Fruit fly (Drosophila melanogaster): ENCODE data around the gene Dcr-1.

The Dcr-1 gene

dm6 chr3R:22747423-22748090 is 6.7 kb upstream of the Dcr-1 start, which contains the start of gene CG17141 (continued):
- peak; percentile 43; the same call in 1 of the 3 replicates for TF ChIP-seq knrl (GFP tag; IDR thresholded peaks at IDR 0.05; ENCODE audit: partially characterized antibody)
- TF ChIP-seq CG13287 (GFP tag; IDR thresholded peaks at IDR 0.05; ENCODE audit: partially characterized antibody): peak; percentile 60
- no peak for TF ChIP-seq CG2678 (tag; optimal IDR thresholded peaks at IDR 0.05)
- TF ChIP-seq CG15696 (tag; optimal IDR thresholded peaks at IDR 0.05): no peak
- TF ChIP-seq pho (GFP tag; optimal IDR thresholded peaks at IDR 0.05): no peak
- no peak for TF ChIP-seq Six4 (GFP tag; optimal IDR thresholded peaks at IDR 0.05)
- no peak for TF ChIP-seq lov (optimal IDR thresholded peaks at IDR 0.05)
- no peak for TF ChIP-seq lov (GFP tag; IDR thresholded peaks at IDR 0.05)
- TF ChIP-seq Sox102F (GFP tag; optimal IDR thresholded peaks at IDR 0.05): no peak
- no peak for TF ChIP-seq CG4730 (GFP tag; IDR thresholded peaks at IDR 0.05)
- peak; percentile 42; the same call in 1 of the 3 replicates for TF ChIP-seq ci (GFP tag; IDR thresholded peaks at IDR 0.05)
- TF ChIP-seq CG11696 (GFP tag; IDR thresholded peaks at IDR 0.05): no peak
- TF ChIP-seq CG2712 (tag; optimal IDR thresholded peaks at IDR 0.05): no peak
- TF ChIP-seq Neu2 (GFP tag; optimal IDR thresholded peaks at IDR 0.05; ENCODE audit: borderline replicate concordance): no peak
- TF ChIP-seq Max (GFP tag; optimal IDR thresholded peaks at IDR 0.05): no peak
- TF ChIP-seq CG15073 (GFP tag; optimal IDR thresholded peaks at IDR 0.05): no peak
- TF ChIP-seq sima (GFP tag; optimal IDR thresholded peaks at IDR 0.05): no peak
- peak; percentile 72 for TF ChIP-seq CG15514 (GFP tag; optimal IDR thresholded peaks at IDR 0.05)
- peak; percentile 83 for TF ChIP-seq vvl (GFP tag; IDR thresholded peaks at IDR 0.05)
- no peak for TF ChIP-seq Hr39 (optimal IDR thresholded peaks at IDR 0.05)
- TF ChIP-seq wek (GFP tag; optimal IDR thresholded peaks at IDR 0.05): no peak
- no peak for TF ChIP-seq Awh (GFP tag; IDR thresholded peaks at IDR 0.05)
- no peak for TF ChIP-seq CG32767 (GFP tag; IDR thresholded peaks at IDR 0.05)
- TF ChIP-seq unc-4 (GFP tag; IDR thresholded peaks at IDR 0.05; ENCODE audit: partially characterized antibody): peak; percentile 47
- peak; percentile 57 for TF ChIP-seq CG1603 (tag; optimal IDR thresholded peaks at IDR 0.05)
- no peak for TF ChIP-seq insv (GFP tag; optimal IDR thresholded peaks at IDR 0.05)
- no peak for TF ChIP-seq CG7786 (GFP tag; optimal IDR thresholded peaks at IDR 0.05)
- no peak for TF ChIP-seq p53 (GFP tag; optimal IDR thresholded peaks at IDR 0.05)
- TF ChIP-seq ham (GFP tag; IDR thresholded peaks at IDR 0.05): no peak
- no peak for TF ChIP-seq pita (GFP tag; optimal IDR thresholded peaks at IDR 0.05)
- no peak for TF ChIP-seq lilli (GFP tag; optimal IDR thresholded peaks at IDR 0.05)
- TF ChIP-seq CG11504 (tag; optimal IDR thresholded peaks at IDR 0.05): no peak
- no peak for TF ChIP-seq lab (GFP tag; optimal IDR thresholded peaks at IDR 0.05)
- TF ChIP-seq CG7745 (tag; optimal IDR thresholded peaks at IDR 0.05): no peak
- no peak for TF ChIP-seq chn (GFP tag; optimal IDR thresholded peaks at IDR 0.05)
- no peak for TF ChIP-seq schlank (tag; optimal IDR thresholded peaks at IDR 0.05)
- no peak for TF ChIP-seq Dbx (GFP tag; IDR thresholded peaks at IDR 0.05)
- no peak for TF ChIP-seq odd (GFP tag; optimal IDR thresholded peaks at IDR 0.05)
- TF ChIP-seq Mrtf (GFP tag; IDR thresholded peaks at IDR 0.05): no peak
- TF ChIP-seq prd (optimal IDR thresholded peaks at IDR 0.05): no peak
- TF ChIP-seq prd (GFP tag; IDR thresholded peaks at IDR 0.05): no peak
- TF ChIP-seq CG17912 (GFP tag; optimal IDR thresholded peaks at IDR 0.05): no peak
- TF ChIP-seq pum (GFP tag; optimal IDR thresholded peaks at IDR 0.05): no peak
- TF ChIP-seq CG10321 (GFP tag; IDR thresholded peaks at IDR 0.05): no peak
- TF ChIP-seq CG7357 (GFP tag; IDR thresholded peaks at IDR 0.05): no peak
- no peak for TF ChIP-seq CG8281 (tag; optimal IDR thresholded peaks at IDR 0.05)
- TF ChIP-seq CG2199 (GFP tag; IDR thresholded peaks at IDR 0.05): no peak
- TF ChIP-seq Ets97D (GFP tag; optimal IDR thresholded peaks at IDR 0.05): peak; percentile 31
- TF ChIP-seq Spps (tag; optimal IDR thresholded peaks at IDR 0.05): no peak
- TF ChIP-seq amos (GFP tag; IDR thresholded peaks at IDR 0.05; ENCODE audit: partially characterized antibody): peak; percentile 40; the same call in 1 of the 2 replicates
- TF ChIP-seq fd96Cb (tag; optimal IDR thresholded peaks at IDR 0.05): no peak
